Fruit fly (Drosophila melanogaster): ENCODE data around the gene Gr98c.
A peak's percentile ranks its signal among the peaks of the same experiment; 100 is the strongest.

Gr98c gene

dm6 chr3R:27556466-27556865 lies 12.2 kb downstream of the Gr98c start:
- TF ChIP-seq CTCF (optimal IDR thresholded peaks at IDR 0.05), result no peak
- TF ChIP-seq CG8478 (optimal IDR thresholded peaks at IDR 0.05), result no peak

- TF ChIP-seq CTCF (optimal IDR thresholded peaks at IDR 0.05) (no peak), CG8478 (optimal IDR thresholded peaks at IDR 0.05) (no peak)
These were observed 12.7 kb downstream of the Gr98c start for dm6 chr3R:27556972-27557371.

dm6 chr3R:27557970-27558659 lies 13.9 kb downstream of the Gr98c start:
- TF ChIP-seq CTCF (optimal IDR thresholded peaks at IDR 0.05), result no peak
- TF ChIP-seq CG8478 (optimal IDR thresholded peaks at IDR 0.05), result no peak

dm6 chr3R:27558660-27559319 lies 14.5 kb downstream of the Gr98c start, which contains the start of gene Klp98A:
Gene Klp98A (minus strand): TSS chr3R:27559145.
- TF ChIP-seq CG8478 (optimal IDR thresholded peaks at IDR 0.05), result no peak
- TF ChIP-seq CTCF (optimal IDR thresholded peaks at IDR 0.05), result peak; percentile 55 to 56

- TF ChIP-seq CTCF (optimal IDR thresholded peaks at IDR 0.05) (no peak), CG8478 (optimal IDR thresholded peaks at IDR 0.05) (no peak)
These were observed 16.9 kb downstream of the Gr98c start, which contains the start of gene CG5646 for dm6 chr3R:27561114-27561513. Gene CG5646 (minus strand): TSS chr3R:27561319.

dm6 chr3R:27568545-27568944 lies 24.3 kb downstream of the Gr98c start:
- no peak for TF ChIP-seq CG8478 (optimal IDR thresholded peaks at IDR 0.05)
- TF ChIP-seq CTCF (optimal IDR thresholded peaks at IDR 0.05), result no peak

- no peak for TF ChIP-seq CG8478 (optimal IDR thresholded peaks at IDR 0.05)
- no peak for TF ChIP-seq CTCF (optimal IDR thresholded peaks at IDR 0.05)
These were observed 25.5 kb downstream of the Gr98c start for dm6 chr3R:27569706-27570105.

dm6 chr3R:27570692-27571091 lies 26.4 kb downstream of the Gr98c start:
- TF ChIP-seq CTCF (optimal IDR thresholded peaks at IDR 0.05) (no peak), CG8478 (optimal IDR thresholded peaks at IDR 0.05) (no peak)

dm6 chr3R:27579422-27579821 lies 35.2 kb downstream of the Gr98c start:
- TF ChIP-seq CG8478 (optimal IDR thresholded peaks at IDR 0.05) (no peak), CTCF (optimal IDR thresholded peaks at IDR 0.05) (no peak)

- no peak for TF ChIP-seq CTCF (optimal IDR thresholded peaks at IDR 0.05)
- no peak for TF ChIP-seq CG8478 (optimal IDR thresholded peaks at IDR 0.05)
These were observed 36.2 kb downstream of the Gr98c start for dm6 chr3R:27580274-27581011.

dm6 chr3R:27581263-27581868 lies 37.1 kb downstream of the Gr98c start:
- peak; percentile 45 to 62 for TF ChIP-seq CTCF (optimal IDR thresholded peaks at IDR 0.05)
- TF ChIP-seq CG8478 (optimal IDR thresholded peaks at IDR 0.05), result no peak

dm6 chr3R:27581890-27582487 lies 37.7 kb downstream of the Gr98c start, which contains the start of gene wdb:
Gene wdb (minus strand): TSS chr3R:27582241.
- TF ChIP-seq CTCF (optimal IDR thresholded peaks at IDR 0.05), result no peak
- no peak for TF ChIP-seq CG8478 (optimal IDR thresholded peaks at IDR 0.05)

- TF ChIP-seq CG8478 (optimal IDR thresholded peaks at IDR 0.05) (no peak), CTCF (optimal IDR thresholded peaks at IDR 0.05) (no peak)
These were observed 38.5 kb downstream of the Gr98c start, which contains the start of gene pins for dm6 chr3R:27582634-27583181. Gene pins (plus strand): TSS chr3R:27582840.

dm6 chr3R:27593174-27593573 lies 48.9 kb downstream of the Gr98c start:
- TF ChIP-seq CTCF (optimal IDR thresholded peaks at IDR 0.05) (no peak), CG8478 (optimal IDR thresholded peaks at IDR 0.05) (no peak)
